Fruit fly (Drosophila melanogaster): Measurements from ENCODE around the gene Octbeta1R.

Gene Octbeta1R

dm6 chr3R:22547585-22548022 lies 50.6 kb downstream of the Octbeta1R start, which contains the start of gene AdipoR (continued):
- TF ChIP-seq ap (GFP tag; IDR thresholded peaks at IDR 0.05): no peak
- peak; percentile 39 for TF ChIP-seq CTCF (GFP tag; optimal IDR thresholded peaks at IDR 0.05)
- peak; percentile 35 for TF ChIP-seq CG12391 (tag; optimal IDR thresholded peaks at IDR 0.05)
- peak; percentile 48 for TF ChIP-seq Lhr (GFP tag; optimal IDR thresholded peaks at IDR 0.05)
- TF ChIP-seq CG9797 (GFP tag; optimal IDR thresholded peaks at IDR 0.05): peak; percentile 97
- no peak for TF ChIP-seq Drgx (GFP tag; IDR thresholded peaks at IDR 0.05)
- peak; percentile 29 for TF ChIP-seq CG9727 (GFP tag; optimal IDR thresholded peaks at IDR 0.05)
- peak; percentile 52; the same call in 1 of the 2 replicates for TF ChIP-seq vvl (GFP tag; IDR thresholded peaks at IDR 0.05)
- peak; percentile 76 for TF ChIP-seq CG12659 (GFP tag; optimal IDR thresholded peaks at IDR 0.05)
- peak; percentile 26 for TF ChIP-seq CG4282 (GFP tag; optimal IDR thresholded peaks at IDR 0.05)
- peak; percentile 49 for TF ChIP-seq her (GFP tag; optimal IDR thresholded peaks at IDR 0.05)
- TF ChIP-seq exex (tag; optimal IDR thresholded peaks at IDR 0.05): peak; percentile 24
- TF ChIP-seq bbx (GFP tag; IDR thresholded peaks at IDR 0.05; ENCODE audit: partially characterized antibody): peak; percentile 47; the same call in 1 of the 2 replicates
- TF ChIP-seq Scr (GFP tag; IDR thresholded peaks at IDR 0.05; ENCODE audit: partially characterized antibody): peak; percentile 47
- TF ChIP-seq dmrt11E (tag; optimal IDR thresholded peaks at IDR 0.05): peak; percentile 8
- no peak for TF ChIP-seq CG7786 (GFP tag; optimal IDR thresholded peaks at IDR 0.05)
- peak; percentile 32 for TF ChIP-seq Jarid2 (GFP tag; optimal IDR thresholded peaks at IDR 0.05)
- TF ChIP-seq h (optimal IDR thresholded peaks at IDR 0.05): no peak
- TF ChIP-seq Sry-δ (GFP tag; optimal IDR thresholded peaks at IDR 0.05): peak; percentile 58
- no peak for TF ChIP-seq sim (GFP tag; IDR thresholded peaks at IDR 0.05)
- peak; percentile 58 for TF ChIP-seq nmo (GFP tag; optimal IDR thresholded peaks at IDR 0.05)
- TF ChIP-seq grau (tag; optimal IDR thresholded peaks at IDR 0.05): peak; percentile 21
- peak; percentile 40 for TF ChIP-seq CG2120 (GFP tag; optimal IDR thresholded peaks at IDR 0.05)
- TF ChIP-seq gfzf (GFP tag; optimal IDR thresholded peaks at IDR 0.05): peak; percentile 97
- 0 out of 3 replicates have a peak, but pooled peaks have one; percentile 27 for TF ChIP-seq CG2199 (GFP tag; IDR thresholded peaks at IDR 0.05)
- no peak for TF ChIP-seq Lpt (GFP tag; optimal IDR thresholded peaks at IDR 0.05)
- 0 out of 4 replicates have a peak, but pooled peaks have one; percentile 39 for TF ChIP-seq Dll (GFP tag; IDR thresholded peaks at IDR 0.05; ENCODE audit: partially characterized antibody)
- TF ChIP-seq sd (tag; optimal IDR thresholded peaks at IDR 0.05): peak; percentile 1
- TF ChIP-seq Chrac-16 (GFP tag; optimal IDR thresholded peaks at IDR 0.05): peak; percentile 13
- TF ChIP-seq Hmr (GFP tag; optimal IDR thresholded peaks at IDR 0.05): peak; percentile 31
- peak; percentile 35 for TF ChIP-seq kni (GFP tag; optimal IDR thresholded peaks at IDR 0.05)
- peak; percentile 47 for TF ChIP-seq CG2116 (GFP tag; optimal IDR thresholded peaks at IDR 0.05)
- no peak for TF ChIP-seq CG6272 (GFP tag; IDR thresholded peaks at IDR 0.05)
- TF ChIP-seq Nf-YB (GFP tag; optimal IDR thresholded peaks at IDR 0.05): peak; percentile 17
- peak; percentile 33 for TF ChIP-seq dm (GFP tag; optimal IDR thresholded peaks at IDR 0.05)
- peak; percentile 25 for TF ChIP-seq gsb-n (tag; optimal IDR thresholded peaks at IDR 0.05)
- TF ChIP-seq tll (GFP tag; optimal IDR thresholded peaks at IDR 0.05): peak in 1 of 2 experiments; percentile 29
- peak; percentile 14 for TF ChIP-seq CG13424 (tag; optimal IDR thresholded peaks at IDR 0.05)
- no peak for TF ChIP-seq CG4328 (GFP tag; optimal IDR thresholded peaks at IDR 0.05)
- TF ChIP-seq CG17912 (GFP tag; optimal IDR thresholded peaks at IDR 0.05): peak; percentile 3
- TF ChIP-seq CG8924 (tag; optimal IDR thresholded peaks at IDR 0.05): peak; percentile 42
- peak; percentile 38 for TF ChIP-seq CG34376 (GFP tag; optimal IDR thresholded peaks at IDR 0.05)
- no peak for TF ChIP-seq Trl (optimal IDR thresholded peaks at IDR 0.05)
- TF ChIP-seq Trl (GFP tag; optimal IDR thresholded peaks at IDR 0.05): peak; percentile 11
- TF ChIP-seq CG17186 (GFP tag; optimal IDR thresholded peaks at IDR 0.05): peak; percentile 84
- TF ChIP-seq dmrt99B (tag; optimal IDR thresholded peaks at IDR 0.05): no peak
- no peak for TF ChIP-seq CG8290 (GFP tag; optimal IDR thresholded peaks at IDR 0.05)
- peak in 1 of 2 experiments; percentile 64 for TF ChIP-seq CG8290 (tag; optimal IDR thresholded peaks at IDR 0.05)
- peak; percentile 80 for TF ChIP-seq CG14710 (tag; optimal IDR thresholded peaks at IDR 0.05)
- no peak for TF ChIP-seq Hmx (GFP tag; optimal IDR thresholded peaks at IDR 0.05)
- peak; percentile 63; the same call in 1 of the 3 replicates for TF ChIP-seq Opbp (GFP tag; IDR thresholded peaks at IDR 0.05; ENCODE audit: partially characterized antibody)
